Fruit fly (Drosophila melanogaster) whole organism, embryonic: ENCODE data around the gene PolG2.

Experiments
- BEAF-32 ChIP-seq: fragments of 200-800 bp; sonication (Bioruptor generic); optimal IDR thresholded peaks from 3 replicates; lab custom pipeline; 2017; ENCODE audit warnings: missing biosample characterization, missing genetic modification characterization, mild to moderate bottlenecking, moderate library complexity, missing genetic modification reagents
- CG12236 ChIP-seq: fragments of 200-800 bp; sonication (Bioruptor generic); optimal IDR thresholded peaks from 2 replicates; lab custom pipeline; 2016; ENCODE audit warnings: missing biosample characterization, missing genetic modification characterization
- CG1233 ChIP-seq: fragments of 200-800 bp; sonication (Bioruptor generic); optimal IDR thresholded peaks from 4 replicates; lab custom pipeline; 2018; ENCODE audit warnings: missing biosample characterization, mild to moderate bottlenecking, missing genetic modification characterization
- CG12391 ChIP-seq: fragments of 200-800 bp; sonication (Bioruptor generic); optimal IDR thresholded peaks from 3 replicates; lab custom pipeline; 2018; ENCODE audit warnings: missing biosample characterization, mild to moderate bottlenecking, missing genetic modification characterization, moderate library complexity
- CG13287 ChIP-seq: fragments of 200-800 bp; sonication (Bioruptor generic); IDR thresholded peaks from 2 replicates; pipeline ENCODE4 v1.3.6; 2022; ENCODE audit warnings: missing biosample characterization, missing genetic modification characterization; ENCODE audit not compliant: partially characterized antibody
- CG1603 ChIP-seq: fragments of 200-800 bp; sonication (Bioruptor generic); optimal IDR thresholded peaks from 2 replicates; lab custom pipeline; 2019; ENCODE audit warnings: missing biosample characterization, mild to moderate bottlenecking, missing genetic modification characterization, moderate library complexity
- CG17359 ChIP-seq: fragments of 200-800 bp; sonication (Bioruptor generic); optimal IDR thresholded peaks from 3 replicates; lab custom pipeline; 2018; ENCODE audit warnings: missing biosample characterization, mild to moderate bottlenecking, missing genetic modification characterization, moderate library complexity
- CG17568 ChIP-seq: fragments of 200-800 bp; sonication (Bioruptor generic); optimal IDR thresholded peaks from 2 replicates; lab custom pipeline; 2018; ENCODE audit warnings: missing biosample characterization, mild to moderate bottlenecking, missing genetic modification characterization, moderate library complexity
- CG18011 ChIP-seq: fragments of 200-800 bp; sonication (Bioruptor generic); optimal IDR thresholded peaks from 2 replicates; lab custom pipeline; 2017; ENCODE audit warnings: missing biosample characterization, missing genetic modification characterization, mild to moderate bottlenecking, moderate library complexity, missing genotype
- CG2116 ChIP-seq: fragments of 200-800 bp; sonication (Bioruptor generic); optimal IDR thresholded peaks from 3 replicates; lab custom pipeline; 2018; ENCODE audit warnings: missing biosample characterization, mild to moderate bottlenecking, missing genetic modification characterization
- CG32767 ChIP-seq: fragments of 200-800 bp; sonication (Bioruptor generic); IDR thresholded peaks from 2 replicates; pipeline ENCODE4 v1.3.6; 2022; ENCODE audit warnings: missing biosample characterization, missing genetic modification characterization
- CG34224 ChIP-seq: fragments of 200-800 bp; sonication (Bioruptor generic); IDR thresholded peaks from 3 replicates; pipeline ENCODE4 v1.3.6; 2022; ENCODE audit warnings: missing biosample characterization, missing genetic modification characterization; ENCODE audit not compliant: partially characterized antibody
- CG42726 ChIP-seq: fragments of 200-800 bp; sonication (Bioruptor generic); IDR thresholded peaks from 2 replicates; pipeline ENCODE4 v1.3.6; 2022; ENCODE audit warnings: missing biosample characterization, missing genetic modification characterization; ENCODE audit not compliant: partially characterized antibody
- CG4617 ChIP-seq: fragments of 200-800 bp; sonication (Bioruptor generic); optimal IDR thresholded peaks from 3 replicates; lab custom pipeline; 2016; ENCODE audit warnings: missing biosample characterization, missing genetic modification characterization, borderline replicate concordance
- CG7928 ChIP-seq: fragments of 200-800 bp; sonication (Bioruptor generic); optimal IDR thresholded peaks from 2 replicates; lab custom pipeline; 2017; ENCODE audit warnings: missing biosample characterization, mild to moderate bottlenecking, missing genetic modification characterization
- CG9727 ChIP-seq: fragments of 200-800 bp; sonication (Bioruptor generic); optimal IDR thresholded peaks from 3 replicates; lab custom pipeline; 2017; ENCODE audit warnings: missing biosample characterization, mild to moderate bottlenecking, missing genetic modification characterization
- CG9797 ChIP-seq: fragments of 200-800 bp; sonication (Bioruptor generic); optimal IDR thresholded peaks from 3 replicates; lab custom pipeline; 2018; ENCODE audit warnings: missing biosample characterization, mild to moderate bottlenecking, missing genetic modification characterization
- CHES-1-like ChIP-seq: fragments of 200-800 bp; sonication (Bioruptor generic); optimal IDR thresholded peaks from 2 replicates; lab custom pipeline; 2016; ENCODE audit warnings: missing biosample characterization, missing genetic modification characterization
- D19A ChIP-seq: fragments of 200-800 bp; optimal IDR thresholded peaks from 3 replicates; lab custom pipeline; 2019; ENCODE audit warnings: missing biosample characterization, mild to moderate bottlenecking, missing genetic modification characterization, moderate library complexity
- Dad ChIP-seq: fragments of 200-800 bp; sonication (Bioruptor generic); optimal IDR thresholded peaks from 3 replicates; lab custom pipeline; 2016; ENCODE audit warnings: missing biosample characterization, missing genetic modification characterization
- Dfd ChIP-seq, 2 experiments: fragments of >200 bp; optimal IDR thresholded peaks; 2 replicates each; lab custom pipeline; 2017; ENCODE audit warnings: missing biosample characterization in 2 of 2, missing genetic modification characterization in 2 of 2
- Dp ChIP-seq: fragments of 200-800 bp; sonication (Bioruptor generic); optimal IDR thresholded peaks from 2 replicates; lab custom pipeline; 2018; ENCODE audit warnings: missing biosample characterization, mild to moderate bottlenecking, missing genetic modification characterization, moderate library complexity
- E2f2 ChIP-seq: fragments of 200-800 bp; sonication (Bioruptor generic); IDR thresholded peaks from 2 replicates; pipeline ENCODE4 v1.3.6; 2022; ENCODE audit warnings: missing biosample characterization, missing genetic modification characterization
- Fer1 ChIP-seq: fragments of 200-800 bp; sonication (Bioruptor generic); optimal IDR thresholded peaks from 2 replicates; lab custom pipeline; 2017; ENCODE audit warnings: missing biosample characterization, mild to moderate bottlenecking, missing genetic modification characterization
- Gsc ChIP-seq: fragments of 200-800 bp; sonication (Bioruptor generic); IDR thresholded peaks from 2 replicates; pipeline ENCODE4 v1.3.6; 2022; ENCODE audit warnings: missing biosample characterization, missing genetic modification characterization
- HLH54F ChIP-seq: fragments of 200-800 bp; sonication (Bioruptor generic); optimal IDR thresholded peaks from 3 replicates; lab custom pipeline; 2016; ENCODE audit warnings: missing biosample characterization, missing genetic modification characterization
- Hsf ChIP-seq: fragments of 200-800 bp; sonication (Bioruptor generic); optimal IDR thresholded peaks from 3 replicates; lab custom pipeline; 2016; ENCODE audit warnings: missing biosample characterization, missing genetic modification characterization
- MBD-R2 ChIP-seq: fragments of 200-800 bp; sonication (Bioruptor generic); IDR thresholded peaks from 2 replicates; pipeline ENCODE4 v1.3.6; 2022; ENCODE audit warnings: missing biosample characterization, missing genetic modification characterization
- MESR4 ChIP-seq: fragments of 200-800 bp; sonication (Bioruptor generic); optimal IDR thresholded peaks from 2 replicates; lab custom pipeline; 2018; ENCODE audit warnings: missing biosample characterization, mild to moderate bottlenecking, missing genetic modification characterization, moderate library complexity
- Myb ChIP-seq: fragments of 200-800 bp; sonication (Bioruptor generic); optimal IDR thresholded peaks from 2 replicates; lab custom pipeline; 2016; ENCODE audit warnings: missing biosample characterization, missing genetic modification characterization
- Rx ChIP-seq: fragments of 200-800 bp; sonication (Bioruptor generic); IDR thresholded peaks from 2 replicates; pipeline ENCODE4 v1.3.6; 2022; ENCODE audit warnings: missing biosample characterization, missing genetic modification characterization
- Sin3A ChIP-seq: fragments of >200 bp; optimal IDR thresholded peaks from 2 replicates; lab custom pipeline; 2018
- Sox100B ChIP-seq: fragments of 200-800 bp; sonication (Bioruptor generic); optimal IDR thresholded peaks from 3 replicates; lab custom pipeline; 2018; ENCODE audit warnings: missing biosample characterization, mild to moderate bottlenecking, missing genetic modification characterization
- YL-1 ChIP-seq: fragments of 200-800 bp; sonication (Bioruptor generic); optimal IDR thresholded peaks from 3 replicates; lab custom pipeline; 2017; ENCODE audit warnings: missing biosample characterization, mild to moderate bottlenecking, missing genetic modification characterization
- amos ChIP-seq: fragments of 200-800 bp; sonication (Bioruptor generic); IDR thresholded peaks from 2 replicates; pipeline ENCODE4 v1.3.6; 2022; ENCODE audit warnings: missing biosample characterization, missing genetic modification characterization; ENCODE audit not compliant: partially characterized antibody
- ara ChIP-seq: fragments of 200-800 bp; sonication (Bioruptor generic); IDR thresholded peaks from 2 replicates; pipeline ENCODE4 v1.3.6; 2022; ENCODE audit warnings: missing biosample characterization, missing genetic modification characterization
- fd3F ChIP-seq: fragments of 200-800 bp; sonication (Bioruptor generic); optimal IDR thresholded peaks from 2 replicates; lab custom pipeline; 2018; ENCODE audit warnings: missing biosample characterization, mild to moderate bottlenecking, missing genetic modification characterization, moderate library complexity
- gfzf ChIP-seq: fragments of 200-800 bp; sonication (Bioruptor generic); optimal IDR thresholded peaks from 2 replicates; lab custom pipeline; 2016; ENCODE audit warnings: missing biosample characterization, mild to moderate bottlenecking, missing genetic modification characterization, moderate library complexity
- p53 ChIP-seq: fragments of 200-800 bp; sonication (Bioruptor generic); optimal IDR thresholded peaks from 2 replicates; lab custom pipeline; 2016; ENCODE audit warnings: missing biosample characterization, missing genetic modification characterization
- pzg ChIP-seq: fragments of 200-800 bp; sonication (Bioruptor generic); optimal IDR thresholded peaks from 3 replicates; lab custom pipeline; 2018; ENCODE audit warnings: missing biosample characterization, mild to moderate bottlenecking, missing genetic modification characterization, moderate library complexity
- sens-2 ChIP-seq: fragments of 200-800 bp; sonication (Bioruptor generic); IDR thresholded peaks from 2 replicates; pipeline ENCODE4 v1.3.6; 2022; ENCODE audit warnings: missing biosample characterization, missing genetic modification characterization
- slou ChIP-seq: fragments of 200-800 bp; sonication (Bioruptor generic); optimal IDR thresholded peaks from 3 replicates; lab custom pipeline; 2016; ENCODE audit warnings: missing biosample characterization, missing genetic modification characterization
- unc-4 ChIP-seq: fragments of 200-800 bp; sonication (Bioruptor generic); IDR thresholded peaks from 2 replicates; pipeline ENCODE4 v1.3.6; 2022; ENCODE audit warnings: missing biosample characterization, missing genetic modification characterization; ENCODE audit not compliant: partially characterized antibody
- z ChIP-seq: fragments of 200-800 bp; sonication (Bioruptor generic); IDR thresholded peaks from 3 replicates; pipeline ENCODE4 v1.3.6; 2022; ENCODE audit warnings: missing biosample characterization, missing genetic modification characterization

The PolG2 gene

dm6 chr2L:13827557-13827956, 5.3 kb downstream of the PolG2 start, which contains the start of gene PolG1:
TSS of gene PolG1 (minus strand) at chr2L:13827772.
- TF ChIP-seq BEAF-32 (peak; percentile 28), D19A (no peak), HLH54F (GFP tag; lab: Kevin White, UChicago) (no peak), CHES-1-like (GFP tag; lab: Kevin White, UChicago) (no peak), CG12391 (no peak), YL-1 (GFP tag; lab: Kevin White, UChicago) (peak; percentile 24), MBD-R2 (peak; percentile 58), CG42726 (GFP tag; lab: Robert Waterston, UW) (no peak), CG4617 (peak; percentile 22), CG32767 (GFP tag; lab: Robert Waterston, UW) (no peak), Sin3A (lab: Kevin White, UChicago) (no peak), CG1603 (tag; lab: Kevin White, UChicago) (no peak), CG17568 (no peak), E2f2 (peak; percentile 31), CG1233 (GFP tag; lab: Kevin White, UChicago) (no peak), Gsc (GFP tag; lab: Robert Waterston, UW) (no peak), CG9727 (GFP tag; lab: Kevin White, UChicago) (no peak), sens-2 (GFP tag; lab: Robert Waterston, UW) (no peak), gfzf (peak; percentile 66), Dp (GFP tag; lab: Kevin White, UChicago) (peak; percentile 38), Sox100B (no peak), Dfd (GFP tag; optimal IDR thresholded peaks at IDR 0.05; lab: Kevin White, UChicago) (no peak), Myb (peak; percentile 81), MESR4 (peak; percentile 14), pzg (peak; percentile 29), CG9797 (GFP tag; lab: Kevin White, UChicago) (peak; percentile 64), z (no peak), CG17359 (tag; lab: Kevin White, UChicago) (no peak), Fer1 (GFP tag; lab: Kevin White, UChicago) (no peak), slou (GFP tag; lab: Kevin White, UChicago) (no peak), ara (no peak), CG12236 (no peak), unc-4 (GFP tag; lab: Robert Waterston, UW) (no peak), CG13287 (GFP tag; lab: Robert Waterston, UW) (peak; percentile 28; the same call in 1 of the 2 replicates), fd3F (no peak), CG2116 (peak; percentile 12), CG34224 (GFP tag; lab: Robert Waterston, UW) (peak; percentile 20; the same call in 1 of the 3 replicates), CG7928 (GFP tag; lab: Kevin White, UChicago) (no peak), CG18011 (no peak), p53 (GFP tag; lab: Kevin White, UChicago) (no peak), amos (GFP tag; lab: Robert Waterston, UW) (0 out of 2 replicates have a peak, but pooled peaks have one; percentile 8), Hsf (GFP tag; lab: Kevin White, UChicago) (no peak), Rx (GFP tag; lab: Robert Waterston, UW) (no peak), Dad (no peak)
